Worm (Caenorhabditis elegans) whole organism, L3 larva: ENCODE results near the gene C02G6.3.

Experiments
- elt-3 ChIP-seq, 3 experiments: fragments of 150-350 bp in 1 of 3; sonication (generic microtip) in 2 of 3; optimal IDR thresholded peaks; 2 replicates in 2 of 3; 4 replicates in 1 of 3; lab custom pipeline; 2014 to 2017; ENCODE audit warnings: missing biosample characterization in 3 of 3, missing genetic modification characterization in 3 of 3
- jun-1 ChIP-seq: fragments of 150-350 bp; optimal IDR thresholded peaks from 2 replicates; lab custom pipeline; 2014; ENCODE audit warnings: missing biosample characterization, missing genetic modification reagents, missing genetic modification characterization
- nhr-11 ChIP-seq: fragments of 150-350 bp; optimal IDR thresholded peaks from 2 replicates; lab custom pipeline; 2014; ENCODE audit warnings: missing biosample characterization, missing genetic modification characterization

DNA sequence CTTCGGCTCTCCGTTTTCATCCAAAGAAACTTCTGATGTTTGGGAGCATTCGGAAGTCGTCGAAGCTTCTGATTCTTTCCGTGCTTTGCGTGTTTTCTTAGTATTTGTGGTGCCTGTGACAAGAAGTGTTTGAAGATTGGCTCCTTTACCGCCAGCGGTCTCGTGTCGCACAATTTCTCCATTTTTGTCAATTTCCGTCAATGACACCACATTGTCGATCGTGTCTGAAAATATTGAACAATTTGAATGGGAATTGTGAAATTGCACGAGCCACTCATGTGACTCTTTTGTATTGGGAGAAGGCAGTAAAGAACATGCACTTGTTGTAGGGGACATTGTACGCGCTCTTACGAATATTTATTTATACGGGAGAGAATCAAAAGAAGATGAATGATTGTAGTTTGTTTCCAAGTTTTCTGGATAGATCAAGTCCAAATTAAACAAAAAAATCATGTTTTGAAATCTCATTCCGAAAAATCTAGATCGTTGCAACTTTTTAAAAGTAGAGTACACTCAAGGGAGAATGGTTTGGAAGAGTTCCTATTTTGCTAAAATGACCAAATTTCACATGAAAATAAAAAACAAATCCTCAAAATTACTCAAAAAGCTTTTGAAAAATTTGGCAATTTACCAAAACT, 37.5 kb upstream of the C02G6.3 start:
- TF ChIP-seq elt-3 (tag; optimal IDR thresholded peaks at IDR 0.05; lab: Kevin White, UChicago): no peak
- TF ChIP-seq jun-1 (tag; lab: Kevin White, UChicago): no peak
- no peak for TF ChIP-seq nhr-11 (tag; lab: Kevin White, UChicago)
